Fruit fly (Drosophila melanogaster): ENCODE data around the gene CG32085.
A peak's percentile ranks its signal among the peaks of the same experiment; 100 is the strongest.

Gene CG32085

dm6 chr3L:11678313-11678817 lies 1.8 kb downstream of the CG32085 start (continued):
- TF ChIP-seq CG6689 (GFP tag; IDR thresholded peaks at IDR 0.05) (no peak), dm (GFP tag; optimal IDR thresholded peaks at IDR 0.05) (no peak), Usf (GFP tag; optimal IDR thresholded peaks at IDR 0.05) (no peak), Dref (GFP tag; IDR thresholded peaks at IDR 0.05) (0 out of 2 replicates have a peak, but pooled peaks have one; percentile 26), CG7987 (GFP tag; optimal IDR thresholded peaks at IDR 0.05) (no peak), Stat92E (GFP tag; optimal IDR thresholded peaks at IDR 0.05) (no peak), CG12299 (tag; optimal IDR thresholded peaks at IDR 0.05) (no peak), tx (GFP tag; optimal IDR thresholded peaks at IDR 0.05) (no peak), sob (GFP tag; IDR thresholded peaks at IDR 0.05) (0 out of 2 replicates have a peak, but pooled peaks have one; percentile 36), CG31224 (GFP tag; IDR thresholded peaks at IDR 0.05) (no peak), CG31365 (tag; optimal IDR thresholded peaks at IDR 0.05) (no peak), CG13287 (GFP tag; IDR thresholded peaks at IDR 0.05; ENCODE audit: partially characterized antibody) (no peak), B-H2 (GFP tag; optimal IDR thresholded peaks at IDR 0.05) (no peak), slbo (GFP tag; IDR thresholded peaks at IDR 0.05) (0 out of 2 replicates have a peak, but pooled peaks have one; percentile 3), z (GFP tag; IDR thresholded peaks at IDR 0.05) (no peak), CG10431 (GFP tag; optimal IDR thresholded peaks at IDR 0.05) (no peak), zfh1 (GFP tag; IDR thresholded peaks at IDR 0.05) (no peak), tll (GFP tag; optimal IDR thresholded peaks at IDR 0.05) (no peak), Atf3 (GFP tag; optimal IDR thresholded peaks at IDR 0.05) (no peak), Med (GFP tag) (peak; percentile 61), CG4707 (GFP tag; optimal IDR thresholded peaks at IDR 0.05) (no peak)

dm6 chr3L:11656189-11656588 lies 24.0 kb downstream of the CG32085 start:
- TF ChIP-seq dmrt99B (tag; optimal IDR thresholded peaks at IDR 0.05) (no peak), esg (GFP tag; conservative IDR thresholded peaks at IDR 0.05) (0 out of 2 replicates have a peak, but pooled peaks have one; percentile 13), kay (GFP tag; optimal IDR thresholded peaks at IDR 0.05) (no peak), Ptx1 (GFP tag; IDR thresholded peaks at IDR 0.05) (no peak; the same call in 1 of the 2 replicates), da (GFP tag; optimal IDR thresholded peaks at IDR 0.05) (no peak), ap (GFP tag; IDR thresholded peaks at IDR 0.05) (peak; percentile 18; the same call in 1 of the 2 replicates), Eip74EF (GFP tag; optimal IDR thresholded peaks at IDR 0.05) (no peak), CG18619 (GFP tag; optimal IDR thresholded peaks at IDR 0.05) (no peak), CG10321 (GFP tag; IDR thresholded peaks at IDR 0.05) (no peak), CG13624 (GFP tag; optimal IDR thresholded peaks at IDR 0.05) (no peak), usp (GFP tag; optimal IDR thresholded peaks at IDR 0.05) (no peak), CG6683 (GFP tag; optimal IDR thresholded peaks at IDR 0.05) (no peak), gem (tag; optimal IDR thresholded peaks at IDR 0.05) (no peak), CG10274 (GFP tag; optimal IDR thresholded peaks at IDR 0.05) (no peak), gce (GFP tag; IDR thresholded peaks at IDR 0.05) (0 out of 3 replicates have a peak, but pooled peaks have one; percentile 4), CrebB (tag; optimal IDR thresholded peaks at IDR 0.05) (no peak), NK7.1 (GFP tag; optimal IDR thresholded peaks at IDR 0.05) (no peak), CHES-1-like (GFP tag; optimal IDR thresholded peaks at IDR 0.05) (no peak), ac (GFP tag; optimal IDR thresholded peaks at IDR 0.05) (no peak), maf-S (GFP tag; optimal IDR thresholded peaks at IDR 0.05) (no peak), sisA (GFP tag; IDR thresholded peaks at IDR 0.05) (0 out of 2 replicates have a peak, but pooled peaks have one; percentile 12), ttk (GFP tag; IDR thresholded peaks at IDR 0.05) (no peak), CG8478 (optimal IDR thresholded peaks at IDR 0.05) (no peak), Sox100B (GFP tag; optimal IDR thresholded peaks at IDR 0.05) (no peak), CG14965 (GFP tag; optimal IDR thresholded peaks at IDR 0.05; ENCODE audit: borderline replicate concordance) (no peak), CG12659 (GFP tag; optimal IDR thresholded peaks at IDR 0.05) (no peak), Dip3 (GFP tag; optimal IDR thresholded peaks at IDR 0.05) (no peak), ATbp (GFP tag; optimal IDR thresholded peaks at IDR 0.05) (no peak), slp2 (GFP tag; optimal IDR thresholded peaks at IDR 0.05) (no peak), CG18262 (tag; optimal IDR thresholded peaks at IDR 0.05) (no peak)

Measured in whole organism, embryonic.